Worm (Caenorhabditis elegans) whole organism, L4 larva: ENCODE measurements around the gene nspc-20.

Experiments used
- D1046.2 ChIP-seq: fragments of 200-800 bp; sonication (Bioruptor generic); IDR thresholded peaks from 2 replicates; pipeline ENCODE4 v1.3.6; 2022; ENCODE audit warnings: missing genetic modification characterization, missing compliant biosample characterization
- F49E8.2 ChIP-seq: sonication (generic microtip); optimal IDR thresholded peaks from 2 replicates; lab custom pipeline; 2016; ENCODE audit warnings: missing compliant biosample characterization, mild to moderate bottlenecking, missing genetic modification characterization, borderline replicate concordance
- T20F7.1 ChIP-seq: fragments of 200-800 bp; sonication (Bioruptor generic); optimal IDR thresholded peaks from 2 replicates; lab custom pipeline; 2018; ENCODE audit warnings: mild to moderate bottlenecking, missing genetic modification characterization, missing compliant biosample characterization
- Y48G9A.11 ChIP-seq: fragments of 200-800 bp; sonication (Bioruptor generic); IDR thresholded peaks from 2 replicates; pipeline ENCODE4 v1.3.6; 2022; ENCODE audit warnings: missing genetic modification reagents, missing genetic modification characterization, missing compliant biosample characterization
- Y5F2A.4 ChIP-seq: fragments of 200-800 bp; sonication (Bioruptor generic); optimal IDR thresholded peaks from 2 replicates; lab custom pipeline; 2018; ENCODE audit warnings: mild to moderate bottlenecking, missing genetic modification characterization, missing compliant biosample characterization
- ZK337.2 ChIP-seq: fragments of 200-800 bp; sonication (Bioruptor generic); IDR thresholded peaks from 2 replicates; pipeline ENCODE4 v1.3.6; 2022; ENCODE audit warnings: missing genetic modification reagents, missing genetic modification characterization, missing compliant biosample characterization
- ZK546.5 ChIP-seq, 2 experiments: sonication (generic microtip); optimal IDR thresholded peaks; 2 replicates each; lab custom pipeline; 2017; ENCODE audit warnings: missing biosample characterization in 2 of 2, missing genetic modification characterization in 2 of 2
- ama-1 ChIP-seq: fragments of 150-350 bp; optimal IDR thresholded peaks from 2 replicates; lab custom pipeline; 2014; ENCODE audit warnings: inconsistent platforms, mixed read lengths
- ceh-20 ChIP-seq: fragments of 200-800 bp; sonication (Bioruptor generic); IDR thresholded peaks from 2 replicates; pipeline ENCODE4 v1.3.6; 2022; ENCODE audit warnings: missing genetic modification reagents, missing genetic modification characterization, missing compliant biosample characterization
- ceh-28 ChIP-seq: fragments of 150-350 bp; optimal IDR thresholded peaks from 2 replicates; lab custom pipeline; 2014; ENCODE audit warnings: missing biosample characterization, missing genetic modification reagents, missing genetic modification characterization
- ceh-32 ChIP-seq: sonication (generic microtip); optimal IDR thresholded peaks from 2 replicates; lab custom pipeline; 2016; ENCODE audit warnings: mild to moderate bottlenecking, missing genetic modification characterization, missing compliant biosample characterization; ENCODE audit not compliant: poor library complexity
- ceh-44 ChIP-seq: fragments of 200-800 bp; sonication (Bioruptor generic); IDR thresholded peaks from 2 replicates; pipeline ENCODE4 v1.3.6; 2022; ENCODE audit warnings: missing genetic modification reagents, missing genetic modification characterization, missing compliant biosample characterization
- ceh-82 ChIP-seq: sonication (generic microtip); optimal IDR thresholded peaks from 2 replicates; lab custom pipeline; 2017; ENCODE audit warnings: missing biosample characterization, missing genetic modification characterization
- ces-1 ChIP-seq: fragments of 150-350 bp; sonication (generic microtip); optimal IDR thresholded peaks from 4 replicates; lab custom pipeline; 2014; ENCODE audit warnings: missing biosample characterization, missing genetic modification reagents, missing genetic modification characterization
- ctbp-1 ChIP-seq: fragments of 200-800 bp; sonication (Bioruptor generic); IDR thresholded peaks from 2 replicates; pipeline ENCODE4 v1.3.6; 2022; ENCODE audit warnings: missing genetic modification reagents, missing genetic modification characterization, missing compliant biosample characterization
- dmd-8 ChIP-seq: fragments of 200-800 bp; sonication (Bioruptor generic); IDR thresholded peaks from 2 replicates; pipeline ENCODE4 v1.3.6; 2022; ENCODE audit warnings: missing genetic modification characterization, missing compliant biosample characterization
- egl-27 ChIP-seq: sonication (generic microtip); optimal IDR thresholded peaks from 3 replicates; lab custom pipeline; 2017; ENCODE audit warnings: missing biosample characterization, missing genetic modification reagents, missing genetic modification characterization
- egl-43 ChIP-seq: fragments of 200-800 bp; sonication (Bioruptor generic); IDR thresholded peaks from 2 replicates; pipeline ENCODE4 v1.3.6; 2022; ENCODE audit warnings: missing genetic modification reagents, missing genetic modification characterization, missing compliant biosample characterization
- fos-1 ChIP-seq: fragments of 150-350 bp; optimal IDR thresholded peaks from 2 replicates; lab custom pipeline; 2014; ENCODE audit warnings: missing biosample characterization, missing genetic modification characterization
- hlh-11 ChIP-seq: fragments of 200-800 bp; sonication (Bioruptor generic); optimal IDR thresholded peaks from 2 replicates; lab custom pipeline; 2018; ENCODE audit warnings: mild to moderate bottlenecking, missing genetic modification characterization, missing compliant biosample characterization
- hlh-30 ChIP-seq: sonication (generic microtip); optimal IDR thresholded peaks from 2 replicates; lab custom pipeline; 2017; ENCODE audit warnings: antibody characterized with exemption, mild to moderate bottlenecking, missing genetic modification characterization, missing compliant biosample characterization; ENCODE audit not compliant: insufficient read depth
- hmg-1.1 ChIP-seq: fragments of 200-800 bp; sonication (Bioruptor generic); IDR thresholded peaks from 2 replicates; pipeline ENCODE4 v1.3.6; 2022; ENCODE audit warnings: missing genetic modification reagents, missing genetic modification characterization, missing compliant biosample characterization
- jun-1 ChIP-seq: fragments of 150-350 bp; optimal IDR thresholded peaks from 2 replicates; lab custom pipeline; 2014; ENCODE audit warnings: missing biosample characterization, missing genetic modification reagents, missing genetic modification characterization
- lin-1 ChIP-seq: fragments of 200-800 bp; sonication (Bioruptor generic); IDR thresholded peaks from 2 replicates; pipeline ENCODE4 v1.3.6; 2022; ENCODE audit warnings: missing genetic modification reagents, missing genetic modification characterization, missing compliant biosample characterization
- lin-13 ChIP-seq: fragments of 150-350 bp; optimal IDR thresholded peaks from 2 replicates; lab custom pipeline; 2014; ENCODE audit warnings: missing biosample characterization, missing genetic modification reagents, missing genetic modification characterization
- lin-15B ChIP-seq: fragments of 150-350 bp; sonication (generic microtip); optimal IDR thresholded peaks from 3 replicates; lab custom pipeline; 2014; ENCODE audit warnings: missing biosample characterization, missing genetic modification characterization
- lin-29 ChIP-seq: fragments of 200-800 bp; sonication (Bioruptor generic); IDR thresholded peaks from 2 replicates; pipeline ENCODE4 v1.3.6; 2022; ENCODE audit warnings: missing genetic modification reagents, missing genetic modification characterization, missing compliant biosample characterization
- lin-38 ChIP-seq: fragments of 200-800 bp; sonication (Bioruptor generic); IDR thresholded peaks from 2 replicates; pipeline ENCODE4 v1.3.6; 2022; ENCODE audit warnings: missing genetic modification reagents, missing genetic modification characterization, missing compliant biosample characterization
- madf-5 ChIP-seq, 2 experiments: fragments of 200-800 bp; sonication (Bioruptor generic); IDR thresholded peaks; 2 replicates each; pipeline ENCODE4 v1.3.6; 2022; ENCODE audit warnings: missing compliant biosample characterization in 2 of 2, missing genetic modification characterization in 2 of 2
- madf-9 ChIP-seq: fragments of 200-800 bp; sonication (Bioruptor generic); conservative IDR thresholded peaks from 2 replicates; pipeline ENCODE4 v1.3.6; 2022; ENCODE audit warnings: missing genetic modification reagents, missing genetic modification characterization, missing compliant biosample characterization
- mes-2 ChIP-seq: sonication (generic microtip); optimal IDR thresholded peaks from 2 replicates; lab custom pipeline; 2016; ENCODE audit warnings: missing genotype, mild to moderate bottlenecking, missing genetic modification characterization, missing compliant biosample characterization; ENCODE audit not compliant: poor library complexity, severe bottlenecking
- nhr-10 ChIP-seq: fragments of 150-350 bp; optimal IDR thresholded peaks from 2 replicates; lab custom pipeline; 2014; ENCODE audit warnings: missing biosample characterization, missing genetic modification characterization
- nhr-102 ChIP-seq: sonication (generic microtip); optimal IDR thresholded peaks from 2 replicates; lab custom pipeline; 2016; ENCODE audit warnings: mild to moderate bottlenecking, missing genetic modification characterization, moderate library complexity, missing compliant biosample characterization
- nhr-11 ChIP-seq: fragments of 150-350 bp; optimal IDR thresholded peaks from 2 replicates; lab custom pipeline; 2014; ENCODE audit warnings: missing biosample characterization, missing genetic modification characterization
- nhr-237 ChIP-seq: sonication (generic microtip); optimal IDR thresholded peaks from 2 replicates; lab custom pipeline; 2017; ENCODE audit warnings: missing biosample characterization, missing genetic modification characterization
- nhr-25 ChIP-seq: sonication (generic microtip); optimal IDR thresholded peaks from 2 replicates; lab custom pipeline; 2017; ENCODE audit warnings: missing genetic modification characterization, mild to moderate bottlenecking, missing compliant biosample characterization, antibody characterized with exemption, moderate library complexity, borderline replicate concordance; ENCODE audit not compliant: insufficient read depth
- nhr-28 ChIP-seq: fragments of 150-350 bp; optimal IDR thresholded peaks from 2 replicates; lab custom pipeline; 2014; ENCODE audit warnings: missing biosample characterization, missing genetic modification characterization
- nhr-42 ChIP-seq: fragments of 200-800 bp; sonication (Bioruptor generic); IDR thresholded peaks from 2 replicates; pipeline ENCODE4 v1.3.6; 2022; ENCODE audit warnings: missing genetic modification characterization, missing compliant biosample characterization
- nhr-48 ChIP-seq: sonication (generic microtip); optimal IDR thresholded peaks from 2 replicates; lab custom pipeline; 2016; ENCODE audit warnings: mild to moderate bottlenecking, missing genetic modification characterization, missing compliant biosample characterization
- nhr-6 ChIP-seq: fragments of 150-350 bp; optimal IDR thresholded peaks from 2 replicates; lab custom pipeline; 2014; ENCODE audit warnings: missing biosample characterization, missing genetic modification characterization
- rbr-2 ChIP-seq: sonication (generic microtip); optimal IDR thresholded peaks from 2 replicates; lab custom pipeline; 2016; ENCODE audit warnings: missing genotype, missing genetic modification characterization, missing compliant biosample characterization
- set-16 ChIP-seq: fragments of 200-800 bp; sonication (Bioruptor generic); IDR thresholded peaks from 2 replicates; pipeline ENCODE4 v1.3.6; 2022; ENCODE audit warnings: missing genetic modification reagents, missing genetic modification characterization, missing compliant biosample characterization
- skn-1 ChIP-seq: fragments of 150-350 bp; optimal IDR thresholded peaks from 2 replicates; lab custom pipeline; 2014; ENCODE audit warnings: missing biosample characterization, missing genetic modification characterization
- spr-1 ChIP-seq: sonication (generic microtip); optimal IDR thresholded peaks from 2 replicates; lab custom pipeline; 2016; ENCODE audit warnings: mild to moderate bottlenecking, missing genetic modification characterization, missing compliant biosample characterization
- spr-3 ChIP-seq: fragments of 200-800 bp; sonication (Bioruptor generic); optimal IDR thresholded peaks from 2 replicates; lab custom pipeline; 2018; ENCODE audit warnings: mild to moderate bottlenecking, missing genetic modification characterization, missing compliant biosample characterization
- tag-97 ChIP-seq: fragments of 200-800 bp; sonication (Bioruptor generic); IDR thresholded peaks from 2 replicates; pipeline ENCODE4 v1.3.6; 2022; ENCODE audit warnings: missing genetic modification characterization, missing compliant biosample characterization
- unc-130 ChIP-seq: sonication (generic microtip); optimal IDR thresholded peaks from 2 replicates; lab custom pipeline; 2016; ENCODE audit warnings: missing genetic modification reagents, missing genetic modification characterization, missing compliant biosample characterization
- zag-1 ChIP-seq: fragments of 150-350 bp; optimal IDR thresholded peaks from 2 replicates; lab custom pipeline; 2014; ENCODE audit warnings: missing biosample characterization, missing genetic modification characterization
- zfp-2 ChIP-seq: sonication (generic microtip); optimal IDR thresholded peaks from 2 replicates; lab custom pipeline; 2016; ENCODE audit warnings: mild to moderate bottlenecking, missing genetic modification characterization, missing compliant biosample characterization
- zip-11 ChIP-seq: fragments of 200-800 bp; sonication (Bioruptor generic); IDR thresholded peaks from 2 replicates; pipeline ENCODE4 v1.3.6; 2022; ENCODE audit warnings: missing genetic modification characterization, missing compliant biosample characterization
- ztf-11 ChIP-seq: fragments of 150-350 bp; optimal IDR thresholded peaks from 2 replicates; lab custom pipeline; 2014; ENCODE audit warnings: missing biosample characterization, missing genetic modification characterization
- ztf-7 ChIP-seq: fragments of 150-350 bp; optimal IDR thresholded peaks from 2 replicates; lab custom pipeline; 2014; ENCODE audit warnings: missing biosample characterization, missing genetic modification characterization

The nspc-20 gene

DNA sequence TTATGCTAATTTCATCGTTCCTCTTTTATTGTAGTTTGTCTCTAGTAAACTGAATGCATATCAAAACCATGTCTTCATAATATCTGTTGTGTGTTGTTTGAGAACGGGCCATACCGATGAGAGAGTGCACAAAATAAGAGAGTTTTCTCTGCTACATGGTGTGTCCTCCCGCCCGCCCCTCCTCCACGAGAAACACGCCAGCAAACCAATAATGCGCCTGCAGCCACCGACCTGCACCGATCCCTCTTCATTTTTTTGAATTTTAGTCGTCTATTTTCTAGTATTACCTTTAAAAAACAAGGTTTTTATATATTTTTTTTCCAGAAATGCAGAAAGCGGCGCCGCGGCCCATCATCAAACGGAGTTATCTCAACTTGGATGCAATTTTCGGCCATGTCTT lies 49.8 kb downstream of the nspc-20 start, which contains the start of gene gfi-3:
TSS of gene gfi-3 (plus strand) at position 325 of the 400 bp plus-strand sequence.
- TF ChIP-seq hlh-11 (tag; lab: Kevin White, UChicago) (peak; percentile 82), T20F7.1 (no peak), lin-1 (peak; percentile 61; the same call in 1 of the 2 replicates), nhr-11 (tag; lab: Kevin White, UChicago) (peak; percentile 43), nhr-6 (tag; lab: Kevin White, UChicago) (peak; percentile 29), fos-1 (tag; lab: Kevin White, UChicago) (no peak), madf-5 (GFP tag; IDR thresholded peaks at IDR 0.05; lab: Robert Waterston, UW) (no peak), rbr-2 (tag; lab: Kevin White, UChicago) (peak; percentile 85), ceh-28 (tag; lab: Kevin White, UChicago) (no peak), ceh-44 (GFP tag; lab: Robert Waterston, UW) (no peak), Y48G9A.11 (GFP tag; lab: Robert Waterston, UW) (no peak), hlh-30 (tag; lab: Kevin White, UChicago) (peak; percentile 73), ceh-32 (no peak), D1046.2 (GFP tag; lab: Robert Waterston, UW) (no peak), hmg-1.1 (peak; percentile 76), ceh-82 (tag; lab: Kevin White, UChicago) (no peak), lin-29 (0 out of 2 replicates have a peak, but pooled peaks have one; percentile 19), tag-97 (GFP tag; lab: Robert Waterston, UW) (no peak), set-16 (GFP tag; lab: Robert Waterston, UW) (no peak; the same call in 1 of the 2 replicates), ZK546.5 (tag; optimal IDR thresholded peaks at IDR 0.05; lab: Kevin White, UChicago) (no peak), ztf-11 (tag; lab: Kevin White, UChicago) (no peak), nhr-10 (tag; lab: Kevin White, UChicago) (no peak), zfp-2 (tag; lab: Kevin White, UChicago) (no peak), nhr-25 (tag; lab: Kevin White, UChicago) (peak; percentile 50), ztf-7 (tag; lab: Kevin White, UChicago) (peak; percentile 45), nhr-237 (tag; lab: Kevin White, UChicago) (no peak), mes-2 (peak; percentile 89), madf-9 (GFP tag; lab: Robert Waterston, UW) (no peak), egl-27 (tag; lab: Kevin White, UChicago) (no peak), Y5F2A.4 (GFP tag; lab: Kevin White, UChicago) (no peak), zip-11 (no peak), egl-43 (GFP tag; lab: Robert Waterston, UW) (peak; percentile 64; the same call in 1 of the 2 replicates), unc-130 (GFP tag; lab: Kevin White, UChicago) (no peak), ctbp-1 (GFP tag; lab: Robert Waterston, UW) (peak; percentile 72), nhr-42 (GFP tag; lab: Robert Waterston, UW) (peak; percentile 74; the same call in 1 of the 2 replicates), spr-3 (GFP tag; lab: Kevin White, UChicago) (peak; percentile 12), spr-1 (peak; percentile 46), nhr-102 (tag; lab: Kevin White, UChicago) (peak; percentile 79), ceh-20 (GFP tag; lab: Robert Waterston, UW) (peak; percentile 71; the same call in 1 of the 2 replicates), ZK337.2 (GFP tag; lab: Robert Waterston, UW) (no peak), zag-1 (tag; lab: Kevin White, UChicago) (no peak), ama-1 (lab: Kevin White, UChicago) (no peak), nhr-28 (tag; lab: Kevin White, UChicago) (peak; percentile 67), nhr-48 (tag; lab: Kevin White, UChicago) (peak; percentile 66), skn-1 (tag; lab: Kevin White, UChicago) (no peak), dmd-8 (GFP tag; lab: Robert Waterston, UW) (0 out of 2 replicates have a peak, but pooled peaks have one; percentile 31), ces-1 (no peak), lin-38 (GFP tag; lab: Robert Waterston, UW) (no peak), lin-13 (peak; percentile 61), F49E8.2 (tag; lab: Kevin White, UChicago) (no peak), lin-15B (no peak), jun-1 (tag; lab: Kevin White, UChicago) (no peak)
